Fruit fly (Drosophila melanogaster): ENCODE results near the gene Ndc80.
A peak's percentile ranks its signal among the peaks of the same experiment; 100 is the strongest.

Ndc80 gene

DNA sequence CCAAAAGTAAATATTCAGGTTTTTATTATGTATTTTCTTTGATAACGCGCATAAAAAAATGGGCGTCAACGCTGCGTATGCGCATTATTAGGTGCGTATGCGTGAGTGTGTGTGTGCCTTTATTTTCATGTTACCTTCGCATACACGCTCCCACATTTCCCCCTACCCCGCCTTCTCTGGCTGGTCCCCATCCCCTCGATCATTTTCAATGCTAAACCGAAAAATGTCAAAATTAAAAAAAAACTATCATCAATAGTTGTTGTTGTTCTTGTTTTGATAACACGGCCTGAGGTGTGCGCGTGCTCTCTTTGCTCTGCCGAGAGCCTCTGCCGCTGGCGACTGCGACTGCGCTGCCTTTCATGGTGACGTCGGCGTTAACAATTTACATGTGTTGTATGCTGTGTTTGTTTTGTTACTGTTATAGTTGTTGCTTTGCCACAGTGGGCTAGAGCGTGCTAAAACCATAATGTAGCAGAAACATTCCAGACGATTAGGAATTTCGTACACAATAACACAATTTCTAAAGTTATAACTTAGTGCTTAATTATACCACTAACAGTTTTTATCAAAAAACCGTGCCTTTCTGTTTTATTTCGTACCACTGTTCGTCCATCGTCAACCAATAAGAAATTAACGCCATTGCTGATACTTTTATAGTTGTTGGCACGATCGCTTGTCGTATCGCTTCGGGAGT, 28.3 kb upstream of the Ndc80 start (continued):
- TF ChIP-seq tin (GFP tag; optimal IDR thresholded peaks at IDR 0.05) (peak; percentile 99), eyg (GFP tag; optimal IDR thresholded peaks at IDR 0.05) (peak; percentile 98), Spps (tag; optimal IDR thresholded peaks at IDR 0.05) (peak; percentile 97), Eip74EF (GFP tag; optimal IDR thresholded peaks at IDR 0.05) (peak in 1 of 2 experiments; percentile 98), Optix (GFP tag; IDR thresholded peaks at IDR 0.05) (peak; percentile 99), pho (GFP tag; optimal IDR thresholded peaks at IDR 0.05) (peak; percentile 98), Atf3 (GFP tag; optimal IDR thresholded peaks at IDR 0.05) (peak; percentile 98), Mad (GFP tag; optimal IDR thresholded peaks at IDR 0.05) (peak; percentile 98), so (GFP tag; IDR thresholded peaks at IDR 0.05) (peak; percentile 99), disco-r (GFP tag; optimal IDR thresholded peaks at IDR 0.05) (peak; percentile 98), CG3065 (GFP tag; optimal IDR thresholded peaks at IDR 0.05) (peak; percentile 96), CG14710 (tag; optimal IDR thresholded peaks at IDR 0.05) (peak; percentile 96), CG14667 (GFP tag; IDR thresholded peaks at IDR 0.05) (peak; percentile 98), Oaz (GFP tag; IDR thresholded peaks at IDR 0.05) (peak; percentile 99), pb (GFP tag; optimal IDR thresholded peaks at IDR 0.05) (peak; percentile 99), Dip3 (GFP tag; optimal IDR thresholded peaks at IDR 0.05) (peak; percentile 98), CG3847 (GFP tag; IDR thresholded peaks at IDR 0.05) (peak; percentile 99), Hr51 (GFP tag; optimal IDR thresholded peaks at IDR 0.05) (peak; percentile 98 to 99), zen (tag; optimal IDR thresholded peaks at IDR 0.05) (peak; percentile 95), Sry-β (GFP tag; optimal IDR thresholded peaks at IDR 0.05) (peak; percentile 72), psq (GFP tag; optimal IDR thresholded peaks at IDR 0.05) (peak; percentile 92), ERR (GFP tag; optimal IDR thresholded peaks at IDR 0.05) (peak; percentile 97), CG31224 (GFP tag; IDR thresholded peaks at IDR 0.05) (peak; percentile 96), phol (tag; optimal IDR thresholded peaks at IDR 0.05) (peak; percentile 98), Dfd (GFP tag; optimal IDR thresholded peaks at IDR 0.05) (no peak), CG2202 (tag; optimal IDR thresholded peaks at IDR 0.05) (peak; percentile 97), jing (GFP tag; optimal IDR thresholded peaks at IDR 0.05) (peak; percentile 99), z (GFP tag; IDR thresholded peaks at IDR 0.05) (peak; percentile 82)

DNA sequence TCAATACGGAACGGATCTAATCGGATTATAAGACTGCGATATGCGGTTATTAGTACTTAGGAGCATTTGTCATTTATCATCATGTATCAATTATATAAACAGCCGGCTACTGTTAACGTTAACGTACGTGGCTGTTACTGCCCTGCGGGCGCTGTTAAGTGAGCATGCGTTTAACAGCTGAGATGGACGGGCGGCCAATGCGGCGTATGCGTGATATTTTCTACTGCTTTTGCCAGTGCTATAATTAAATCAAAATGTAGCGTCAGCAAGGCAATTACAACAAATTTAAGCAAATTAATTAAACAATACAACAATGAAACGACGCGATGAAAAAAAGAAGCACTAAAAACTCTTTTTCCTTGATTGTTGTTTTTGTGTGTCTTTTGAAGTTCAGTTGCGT, 25.7 kb upstream of the Ndc80 start:
- TF ChIP-seq CG7987 (GFP tag; optimal IDR thresholded peaks at IDR 0.05) (peak; percentile 61), Blimp-1 (GFP tag; optimal IDR thresholded peaks at IDR 0.05) (no peak), unc-4 (GFP tag; IDR thresholded peaks at IDR 0.05; ENCODE audit: partially characterized antibody) (no peak), pnt (GFP tag; optimal IDR thresholded peaks at IDR 0.05) (no peak), Opbp (GFP tag; IDR thresholded peaks at IDR 0.05; ENCODE audit: partially characterized antibody) (no peak), Med (GFP tag) (peak; percentile 46), CG31224 (GFP tag; IDR thresholded peaks at IDR 0.05) (no peak), CG17802 (tag; optimal IDR thresholded peaks at IDR 0.05) (no peak), mam (GFP tag; optimal IDR thresholded peaks at IDR 0.05) (no peak), Atf6 (GFP tag; IDR thresholded peaks at IDR 0.05) (no peak), CG12744 (GFP tag; optimal IDR thresholded peaks at IDR 0.05) (no peak), tin (GFP tag; optimal IDR thresholded peaks at IDR 0.05) (no peak), kay (GFP tag; optimal IDR thresholded peaks at IDR 0.05) (no peak), CG17328 (GFP tag; IDR thresholded peaks at IDR 0.05) (no peak), Gug (GFP tag; IDR thresholded peaks at IDR 0.05) (no peak), CG7745 (tag; optimal IDR thresholded peaks at IDR 0.05) (no peak), slbo (GFP tag; IDR thresholded peaks at IDR 0.05) (no peak), yki (optimal IDR thresholded peaks at IDR 0.05) (no peak), BtbVII (GFP tag; optimal IDR thresholded peaks at IDR 0.05) (no peak), dmrt11E (tag; optimal IDR thresholded peaks at IDR 0.05) (no peak), HmgZ (tag; optimal IDR thresholded peaks at IDR 0.05) (no peak), Side (GFP tag; optimal IDR thresholded peaks at IDR 0.05) (no peak), CG18011 (GFP tag; optimal IDR thresholded peaks at IDR 0.05) (no peak), CG13296 (GFP tag; optimal IDR thresholded peaks at IDR 0.05) (no peak), Pdp1 (GFP tag; optimal IDR thresholded peaks at IDR 0.05) (peak in 1 of 2 experiments; percentile 75)
